Fruit fly (Drosophila melanogaster) whole organism, prepupa: ENCODE data around the gene Bap111.
A peak's percentile ranks its signal among the peaks of the same experiment; 100 is the strongest.

Source experiments
- Blimp-1 ChIP-seq: fragments of 200-800 bp; sonication (Bioruptor generic); optimal IDR thresholded peaks from 3 replicates; lab custom pipeline; 2017; ENCODE audit warnings: missing biosample characterization, missing genetic modification characterization, mild to moderate bottlenecking, moderate library complexity, missing genetic modification reagents
- CG10631 ChIP-seq: fragments of 200-800 bp; sonication (Bioruptor generic); optimal IDR thresholded peaks from 2 replicates; lab custom pipeline; 2016; ENCODE audit warnings: missing biosample characterization, missing genetic modification characterization
- CG10669 ChIP-seq: fragments of 200-800 bp; sonication (Bioruptor generic); optimal IDR thresholded peaks from 3 replicates; lab custom pipeline; 2018; ENCODE audit warnings: missing biosample characterization, mild to moderate bottlenecking, missing genetic modification characterization, moderate library complexity
- CG11294 ChIP-seq: fragments of 200-800 bp; sonication (Bioruptor generic); IDR thresholded peaks from 2 replicates; pipeline ENCODE4 v1.3.6; 2022; ENCODE audit warnings: missing biosample characterization, missing genetic modification characterization
- CG11762 ChIP-seq: fragments of 200-800 bp; sonication (Bioruptor generic); optimal IDR thresholded peaks from 3 replicates; lab custom pipeline; 2016; ENCODE audit warnings: missing biosample characterization, missing genetic modification characterization; ENCODE audit not compliant: insufficient read depth
- CG11902 ChIP-seq: fragments of 200-800 bp; sonication (Bioruptor generic); optimal IDR thresholded peaks from 3 replicates; lab custom pipeline; 2016; ENCODE audit warnings: missing biosample characterization, missing genetic modification characterization
- CG15336 ChIP-seq: fragments of 200-800 bp; sonication (Bioruptor generic); IDR thresholded peaks from 2 replicates; pipeline ENCODE4 v1.3.6; 2022; ENCODE audit warnings: missing biosample characterization, missing genetic modification characterization
- CG3032 ChIP-seq: fragments of 200-800 bp; optimal IDR thresholded peaks from 2 replicates; lab custom pipeline; 2019; ENCODE audit warnings: missing biosample characterization, mild to moderate bottlenecking, missing genetic modification characterization, moderate library complexity
- CG31627 ChIP-seq: fragments of 200-800 bp; sonication (Bioruptor generic); optimal IDR thresholded peaks from 3 replicates; lab custom pipeline; 2016; ENCODE audit warnings: missing biosample characterization, missing genetic modification characterization
- CG32006 ChIP-seq: fragments of 200-800 bp; sonication (Bioruptor generic); optimal IDR thresholded peaks from 3 replicates; lab custom pipeline; 2017; ENCODE audit warnings: missing biosample characterization, mild to moderate bottlenecking, missing genetic modification characterization
- CG34406 ChIP-seq: fragments of 200-800 bp; sonication (Bioruptor generic); optimal IDR thresholded peaks from 3 replicates; lab custom pipeline; 2016; ENCODE audit warnings: missing biosample characterization, missing genetic modification characterization
- CG6163 ChIP-seq: fragments of 200-800 bp; sonication (Bioruptor generic); IDR thresholded peaks from 3 replicates; pipeline ENCODE4 v1.3.6; 2022; ENCODE audit warnings: missing biosample characterization, missing genetic modification characterization
- CG6276 ChIP-seq: fragments of 200-800 bp; sonication (Bioruptor generic); optimal IDR thresholded peaks from 2 replicates; lab custom pipeline; 2017; ENCODE audit warnings: missing biosample characterization, mild to moderate bottlenecking, missing genetic modification characterization
- CG6792 ChIP-seq: fragments of 200-800 bp; sonication (Bioruptor generic); optimal IDR thresholded peaks from 3 replicates; lab custom pipeline; 2016; ENCODE audit warnings: missing biosample characterization, missing genetic modification characterization
- CG6808 ChIP-seq: fragments of 200-800 bp; sonication (Bioruptor generic); optimal IDR thresholded peaks from 3 replicates; lab custom pipeline; 2017; ENCODE audit warnings: missing biosample characterization, missing genetic modification characterization, mild to moderate bottlenecking, moderate library complexity, missing genetic modification reagents
- CG7368 ChIP-seq: fragments of 200-800 bp; sonication (Bioruptor generic); optimal IDR thresholded peaks from 3 replicates; lab custom pipeline; 2016; ENCODE audit warnings: missing biosample characterization, missing genetic modification characterization
- CG8319 ChIP-seq: fragments of 200-800 bp; sonication (Bioruptor generic); optimal IDR thresholded peaks from 3 replicates; lab custom pipeline; 2016; ENCODE audit warnings: missing biosample characterization, missing genetic modification characterization
- CG8632 ChIP-seq: fragments of 200-800 bp; sonication (Bioruptor generic); optimal IDR thresholded peaks from 3 replicates; lab custom pipeline; 2016; ENCODE audit warnings: missing biosample characterization, missing genetic modification characterization
- CG9139 ChIP-seq: fragments of 200-800 bp; sonication (Bioruptor generic); optimal IDR thresholded peaks from 3 replicates; lab custom pipeline; 2017; ENCODE audit warnings: missing biosample characterization, mild to moderate bottlenecking, missing genetic modification characterization
- Eip75B ChIP-seq: fragments of 200-800 bp; sonication (Bioruptor generic); optimal IDR thresholded peaks from 3 replicates; lab custom pipeline; 2016; ENCODE audit warnings: missing biosample characterization, missing genetic modification characterization
- Eip78C ChIP-seq: fragments of 200-800 bp; sonication (Bioruptor generic); peaks from one replicate; lab custom pipeline; 2016; ENCODE audit warnings: missing biosample characterization, missing genetic modification characterization
- Eip93F ChIP-seq: fragments of 200-800 bp; sonication (Bioruptor generic); optimal IDR thresholded peaks from 2 replicates; lab custom pipeline; 2016; ENCODE audit warnings: missing biosample characterization, mild to moderate bottlenecking, missing genetic modification characterization
- Ets21C ChIP-seq: fragments of 200-800 bp; sonication (Bioruptor generic); optimal IDR thresholded peaks from 3 replicates; lab custom pipeline; 2016; ENCODE audit warnings: missing biosample characterization, missing genetic modification characterization
- Ets96B ChIP-seq: fragments of 200-800 bp; optimal IDR thresholded peaks from 2 replicates; lab custom pipeline; 2019; ENCODE audit warnings: missing biosample characterization, mild to moderate bottlenecking, missing genetic modification characterization, moderate library complexity
- Hr4 ChIP-seq: fragments of 200-800 bp; sonication (Bioruptor generic); optimal IDR thresholded peaks from 3 replicates; lab custom pipeline; 2016; ENCODE audit warnings: missing biosample characterization, missing genetic modification characterization
- Lpt ChIP-seq: fragments of 200-800 bp; sonication (Bioruptor generic); optimal IDR thresholded peaks from 3 replicates; lab custom pipeline; 2016; ENCODE audit warnings: missing biosample characterization, missing genetic modification characterization
- OdsH ChIP-seq: fragments of 200-800 bp; sonication (Bioruptor generic); optimal IDR thresholded peaks from 3 replicates; lab custom pipeline; 2016; ENCODE audit warnings: missing biosample characterization, missing genetic modification characterization
- Smox ChIP-seq: fragments of 200-800 bp; sonication (Bioruptor generic); optimal IDR thresholded peaks from 3 replicates; lab custom pipeline; 2016; ENCODE audit warnings: missing biosample characterization, missing genetic modification characterization
- Sox102F ChIP-seq: fragments of 200-800 bp; sonication (Bioruptor generic); optimal IDR thresholded peaks from 2 replicates; lab custom pipeline; 2016; ENCODE audit warnings: missing biosample characterization, mild to moderate bottlenecking, missing genetic modification characterization
- Sox15 ChIP-seq: fragments of 200-800 bp; sonication (Bioruptor generic); optimal IDR thresholded peaks from 3 replicates; lab custom pipeline; 2016; ENCODE audit warnings: missing biosample characterization, missing genetic modification characterization
- achi ChIP-seq: fragments of 200-800 bp; sonication (Bioruptor generic); optimal IDR thresholded peaks from 3 replicates; lab custom pipeline; 2016; ENCODE audit warnings: missing biosample characterization, missing genetic modification characterization
- acj6 ChIP-seq: fragments of 200-800 bp; sonication (Bioruptor generic); optimal IDR thresholded peaks from 3 replicates; lab custom pipeline; 2016; ENCODE audit warnings: missing biosample characterization, missing genetic modification characterization
- dsx ChIP-seq: fragments of 200-800 bp; optimal IDR thresholded peaks from 3 replicates; lab custom pipeline; 2019; ENCODE audit warnings: missing biosample characterization, mild to moderate bottlenecking, missing genetic modification characterization, moderate library complexity; ENCODE audit not compliant: poor library complexity, severe bottlenecking
- eg ChIP-seq: fragments of 200-800 bp; sonication (Bioruptor generic); IDR thresholded peaks from 3 replicates; pipeline ENCODE4 v1.3.6; 2022; ENCODE audit warnings: missing biosample characterization, missing genetic modification characterization
- esn ChIP-seq: fragments of 200-800 bp; sonication (Bioruptor generic); optimal IDR thresholded peaks from 2 replicates; lab custom pipeline; 2016; ENCODE audit warnings: missing biosample characterization, mild to moderate bottlenecking, missing genetic modification characterization, moderate library complexity
- fd59A ChIP-seq: fragments of 200-800 bp; sonication (Bioruptor generic); optimal IDR thresholded peaks from 2 replicates; lab custom pipeline; 2017; ENCODE audit warnings: missing biosample characterization, mild to moderate bottlenecking, missing genetic modification characterization, missing genetic modification reagents
- lz ChIP-seq: fragments of 200-800 bp; sonication (Bioruptor generic); optimal IDR thresholded peaks from 3 replicates; lab custom pipeline; 2016; ENCODE audit warnings: missing biosample characterization, missing genetic modification characterization
- net ChIP-seq: fragments of 200-800 bp; sonication (Bioruptor generic); optimal IDR thresholded peaks from 3 replicates; lab custom pipeline; 2016; ENCODE audit warnings: missing biosample characterization, missing genetic modification characterization
- pdm3 ChIP-seq: fragments of 200-800 bp; sonication (Bioruptor generic); optimal IDR thresholded peaks from 3 replicates; lab custom pipeline; 2016; ENCODE audit warnings: missing biosample characterization, missing genetic modification characterization
- salr ChIP-seq, 2 experiments: fragments of 200-800 bp; sonication (Bioruptor generic); optimal IDR thresholded peaks; 3 replicates each; lab custom pipeline; 2016 to 2018; ENCODE audit warnings: missing biosample characterization in 2 of 2, missing genetic modification characterization in 2 of 2, mild to moderate bottlenecking in 1 of 2
- spab ChIP-seq: fragments of 200-800 bp; sonication (Bioruptor generic); optimal IDR thresholded peaks from 2 replicates; lab custom pipeline; 2017; ENCODE audit warnings: missing biosample characterization, mild to moderate bottlenecking, missing genetic modification characterization, missing genetic modification reagents
- topi ChIP-seq: fragments of 200-800 bp; sonication (Bioruptor generic); optimal IDR thresholded peaks from 3 replicates; lab custom pipeline; 2016; ENCODE audit warnings: missing biosample characterization, missing genetic modification characterization
- vri ChIP-seq: fragments of 200-800 bp; sonication (Bioruptor generic); optimal IDR thresholded peaks from 3 replicates; lab custom pipeline; 2016; ENCODE audit warnings: missing biosample characterization, mild to moderate bottlenecking, missing genetic modification characterization

Bap111 gene

DNA sequence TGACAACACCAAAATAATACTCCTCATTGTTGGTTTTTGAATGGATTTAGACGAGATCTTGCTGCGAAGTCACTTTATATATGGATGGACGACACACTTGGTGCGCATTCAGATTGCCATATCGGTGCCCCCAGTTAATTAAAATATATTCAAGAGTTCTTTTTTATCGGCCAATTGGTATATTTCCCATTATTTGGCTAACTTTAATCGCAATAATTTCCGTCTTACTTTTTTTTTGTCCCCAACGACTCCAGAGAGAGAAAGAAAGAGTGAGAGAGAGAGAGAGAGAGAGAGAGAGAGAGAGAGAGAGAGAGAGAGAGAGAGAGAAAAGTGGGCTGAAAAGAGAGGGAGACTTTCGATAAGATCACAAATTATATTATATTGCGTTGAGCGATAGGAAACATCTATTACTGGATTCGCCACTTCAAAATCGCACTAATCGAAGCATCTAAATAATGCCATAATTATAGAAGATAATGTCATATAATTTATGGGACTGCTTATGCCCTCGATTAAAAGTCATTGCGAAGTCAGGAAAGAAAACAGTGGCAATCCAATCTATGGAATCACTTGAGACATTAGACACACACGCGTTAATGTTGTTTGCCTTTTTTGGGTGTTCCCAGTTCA lies 41.6 kb downstream of the Bap111 start, which contains the start of gene CG12115:
CG12115 (minus strand) TSS at position 51 of the 630 bp plus-strand sequence.
- TF ChIP-seq CG11762 (no peak), vri (peak; percentile 13)

DNA sequence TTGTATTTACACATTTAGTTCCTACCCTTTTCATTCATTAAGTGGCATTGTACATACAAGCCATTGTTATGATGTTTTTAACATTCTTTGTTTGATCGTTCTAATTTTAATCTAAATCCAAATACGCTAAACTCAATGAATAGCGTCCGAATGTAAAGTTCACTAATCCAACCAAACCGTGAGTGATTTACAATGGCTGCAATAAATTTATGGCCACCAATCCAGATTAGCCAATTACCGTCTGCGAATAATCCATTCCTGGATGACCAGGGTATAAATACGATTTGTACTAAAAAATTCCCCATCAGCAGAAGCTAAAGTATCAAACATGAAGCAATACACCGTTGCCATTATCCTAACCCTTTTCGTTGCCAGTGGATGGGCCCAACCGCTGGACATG lies 42.2 kb downstream of the Bap111 start, which contains the start of gene CG12057:
CG12057 (plus strand) TSS at position 301 of the 400 bp plus-strand sequence.
- no peak for TF ChIP-seq Ets21C (GFP tag; lab: Kevin White, UChicago)
- no peak for TF ChIP-seq CG11902 (GFP tag; lab: Kevin White, UChicago)
- no peak for TF ChIP-seq CG8632
- TF ChIP-seq Ets96B (tag; lab: Kevin White, UChicago) = no peak

DNA sequence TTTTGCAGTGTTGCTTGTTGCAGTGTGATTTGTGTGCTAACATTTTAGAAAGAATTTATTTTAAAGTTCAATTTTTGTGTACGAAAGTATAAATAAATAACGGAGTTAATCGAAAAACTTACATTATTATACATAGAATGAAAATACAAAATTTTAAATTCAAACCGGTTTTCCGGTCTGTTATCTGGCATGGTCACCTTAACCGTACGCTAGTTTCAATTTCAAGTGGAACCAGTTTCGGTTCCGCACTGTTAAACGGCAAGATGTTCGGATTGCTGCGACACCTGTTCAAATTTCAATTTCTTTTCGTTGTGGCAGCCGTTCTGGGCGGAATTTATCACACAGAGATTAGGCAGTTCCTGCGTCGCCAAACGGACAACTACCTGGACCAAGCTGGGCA lies 43.3 kb downstream of the Bap111 start, which contains the start of gene CG12056:
CG12056 (plus strand) TSS at position 241 of the 400 bp plus-strand sequence.
- TF ChIP-seq Eip78C (peak; percentile 9), acj6 (GFP tag; lab: Kevin White, UChicago) (no peak), achi (GFP tag; lab: Kevin White, UChicago) (no peak), CG7368 (no peak), CG8632 (no peak)

DNA sequence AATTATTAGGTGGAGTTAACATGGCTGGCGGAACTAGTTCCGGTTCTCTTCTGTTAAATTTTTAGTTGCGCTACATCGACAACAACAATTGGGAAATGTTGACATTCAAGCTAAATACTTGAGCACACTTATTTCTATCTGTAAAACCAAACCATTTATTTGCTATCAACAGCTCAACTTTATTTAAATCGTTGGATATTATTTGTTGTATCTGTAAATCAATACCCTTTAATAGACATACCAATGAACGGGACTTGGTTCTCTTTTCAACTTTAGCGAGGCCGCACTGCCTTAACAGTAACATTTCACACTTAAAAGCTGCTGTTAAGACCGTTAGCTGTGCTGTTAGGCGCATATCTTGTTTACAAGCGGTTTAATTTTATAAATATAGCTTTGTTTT lies 44.5 kb downstream of the Bap111 start, which contains the start of gene CG12106:
CG12106 (plus strand) TSS at position 295 of the 400 bp plus-strand sequence.
- TF ChIP-seq vri (no peak), dsx (GFP tag; lab: Kevin White, UChicago) (no peak), CG6163 (GFP tag; lab: Robert Waterston, UW) (no peak), eg (GFP tag; lab: Robert Waterston, UW) (no peak), CG3032 (peak; percentile 56), CG15336 (GFP tag; lab: Robert Waterston, UW) (peak; percentile 52), salr (GFP tag; optimal IDR thresholded peaks at IDR 0.05; lab: Kevin White, UChicago) (no peak), CG32006 (no peak), CG11902 (GFP tag; lab: Kevin White, UChicago) (peak; percentile 7), CG8319 (GFP tag; lab: Kevin White, UChicago) (peak; percentile 5), CG11294 (GFP tag; lab: Robert Waterston, UW) (0 out of 2 replicates have a peak, but pooled peaks have one; percentile 40), CG6808 (no peak), lz (GFP tag; lab: Kevin White, UChicago) (peak; percentile 63), achi (GFP tag; lab: Kevin White, UChicago) (peak; percentile 46), CG34406 (GFP tag; lab: Kevin White, UChicago) (no peak), acj6 (GFP tag; lab: Kevin White, UChicago) (peak; percentile 47), Blimp-1 (GFP tag; lab: Kevin White, UChicago) (no peak), CG8632 (no peak), Sox102F (no peak), CG6792 (GFP tag; lab: Kevin White, UChicago) (peak; percentile 38), CG31627 (GFP tag; lab: Kevin White, UChicago) (peak; percentile 65), Ets96B (tag; lab: Kevin White, UChicago) (no peak), net (GFP tag; lab: Kevin White, UChicago) (no peak), Eip93F (GFP tag; lab: Kevin White, UChicago) (no peak), topi (GFP tag; lab: Kevin White, UChicago) (peak; percentile 60), Hr4 (GFP tag; lab: Kevin White, UChicago) (peak; percentile 60), spab (no peak), CG6276 (no peak), OdsH (GFP tag; lab: Kevin White, UChicago) (peak; percentile 60), Sox15 (GFP tag; lab: Kevin White, UChicago) (no peak), Ets21C (GFP tag; lab: Kevin White, UChicago) (peak; percentile 47), CG10669 (peak; percentile 53), esn (peak; percentile 56), CG11762 (peak; percentile 21), Lpt (GFP tag; lab: Kevin White, UChicago) (no peak), CG9139 (GFP tag; lab: Kevin White, UChicago) (no peak), CG10631 (GFP tag; lab: Kevin White, UChicago) (peak; percentile 17), pdm3 (GFP tag; lab: Kevin White, UChicago) (peak; percentile 62), fd59A (GFP tag; lab: Kevin White, UChicago) (no peak), Smox (GFP tag; lab: Kevin White, UChicago) (no peak), Eip75B (GFP tag; lab: Kevin White, UChicago) (peak; percentile 42)
